Worm (Caenorhabditis elegans) whole organism, L4/young adult: ENCODE data around the gene T14B4.3.
"Not testable (repeated sequence)": the region's sequence is repeated elsewhere in the genome, so short reads cannot be mapped to it uniquely, and the experiment has no call there.

Experiments
- W03F9.2 ChIP-seq: fragments of 150-350 bp; optimal IDR thresholded peaks from 2 replicates; lab custom pipeline; 2014; ENCODE audit warnings: missing biosample characterization, missing genetic modification characterization
- dao-5 ChIP-seq: sonication (generic microtip); optimal IDR thresholded peaks from 2 replicates; lab custom pipeline; 2016; ENCODE audit warnings: missing genotype, missing genetic modification characterization, moderate library complexity, missing compliant biosample characterization
- him-1 ChIP-seq: sonication (generic microtip); optimal IDR thresholded peaks from 2 replicates; lab custom pipeline; 2016; ENCODE audit warnings: missing genotype, missing genetic modification reagents, missing genetic modification characterization, missing compliant biosample characterization

The T14B4.3 gene

ce11 chrII:6775076-6775475, 40.3 kb downstream of the T14B4.3 start, which contains the start of gene agr-1:
Gene agr-1 (minus strand): TSS chrII:6775176.
- TF ChIP-seq W03F9.2; him-1 (tag; lab: Kevin White, UChicago); dao-5 (tag; lab: Kevin White, UChicago): not testable (repeated sequence)

- TF ChIP-seq dao-5 (tag; lab: Kevin White, UChicago) (no peak), him-1 (tag; lab: Kevin White, UChicago) (peak; percentile 33), W03F9.2 (peak; percentile 75)
These were observed 41.8 kb downstream of the T14B4.3 start, which contains the start of gene ssup-72 for ce11 chrII:6776418-6777034. Gene ssup-72 (plus strand): TSS chrII:6776598.

- TF ChIP-seq him-1 (tag; lab: Kevin White, UChicago), result no peak
- no peak for TF ChIP-seq W03F9.2
- no peak for TF ChIP-seq dao-5 (tag; lab: Kevin White, UChicago)
These were observed 44.4 kb downstream of the T14B4.3 start, which contains the start of gene T13C2.7 for ce11 chrII:6779104-6779503. Gene T13C2.7 (plus strand): TSS chrII:6779404.

ce11 chrII:6781231-6781630, 46.5 kb downstream of the T14B4.3 start:
- TF ChIP-seq him-1 (tag; lab: Kevin White, UChicago) (no peak), W03F9.2 (no peak), dao-5 (tag; lab: Kevin White, UChicago) (no peak)

- TF ChIP-seq W03F9.2 (no peak), dao-5 (tag; lab: Kevin White, UChicago) (no peak), him-1 (tag; lab: Kevin White, UChicago) (no peak)
These were observed 47.2 kb downstream of the T14B4.3 start for ce11 chrII:6781983-6782382.

- TF ChIP-seq him-1 (tag; lab: Kevin White, UChicago) (no peak), W03F9.2 (peak; percentile 7), dao-5 (tag; lab: Kevin White, UChicago) (peak; percentile 52)
These were observed 48.0 kb downstream of the T14B4.3 start for ce11 chrII:6782738-6783163.

- TF ChIP-seq W03F9.2 (no peak), him-1 (tag; lab: Kevin White, UChicago) (no peak), dao-5 (tag; lab: Kevin White, UChicago) (no peak)
These were observed 48.7 kb downstream of the T14B4.3 start, which contains the start of gene gldi-2 for ce11 chrII:6783377-6783829. Gene gldi-2 (plus strand): TSS chrII:6783427.
